Worm (Caenorhabditis elegans): Measurements from ENCODE around the gene vig-1.

vig-1 gene

DNA sequence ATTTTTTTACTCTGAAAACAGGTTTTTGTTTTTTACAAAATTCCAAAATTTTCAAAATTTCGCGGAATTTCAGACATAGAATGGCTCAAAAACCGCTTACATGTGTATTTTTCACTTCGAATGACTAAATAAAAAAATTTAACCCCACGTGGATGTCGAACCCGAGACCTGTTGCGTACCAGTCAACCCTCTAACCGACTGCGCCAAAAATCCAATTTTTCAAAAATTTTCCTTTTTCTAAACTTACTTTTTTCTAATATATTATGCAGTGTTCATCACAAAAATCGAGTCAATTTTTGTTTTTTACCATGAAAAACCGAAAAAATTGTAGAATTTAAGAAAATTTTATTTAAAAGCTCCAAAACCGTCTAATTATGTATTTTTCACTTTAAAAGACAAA lies 45.1 kb downstream of the vig-1 start:
- TF ChIP-seq zfp-3 (GFP tag; conservative IDR thresholded peaks at IDR 0.05) (no peak), rbr-2 (tag; optimal IDR thresholded peaks at IDR 0.05) (no peak), lin-39 (tag; optimal IDR thresholded peaks at IDR 0.05) (no peak), nhr-237 (tag; optimal IDR thresholded peaks at IDR 0.05) (no peak), dmd-6 (GFP tag; IDR thresholded peaks at IDR 0.05) (no peak), tra-1 (GFP tag; IDR thresholded peaks at IDR 0.05) (no peak), lin-13 (GFP tag; optimal IDR thresholded peaks at IDR 0.05) (no peak), ctbp-1 (GFP tag; IDR thresholded peaks at IDR 0.05) (no peak)

DNA sequence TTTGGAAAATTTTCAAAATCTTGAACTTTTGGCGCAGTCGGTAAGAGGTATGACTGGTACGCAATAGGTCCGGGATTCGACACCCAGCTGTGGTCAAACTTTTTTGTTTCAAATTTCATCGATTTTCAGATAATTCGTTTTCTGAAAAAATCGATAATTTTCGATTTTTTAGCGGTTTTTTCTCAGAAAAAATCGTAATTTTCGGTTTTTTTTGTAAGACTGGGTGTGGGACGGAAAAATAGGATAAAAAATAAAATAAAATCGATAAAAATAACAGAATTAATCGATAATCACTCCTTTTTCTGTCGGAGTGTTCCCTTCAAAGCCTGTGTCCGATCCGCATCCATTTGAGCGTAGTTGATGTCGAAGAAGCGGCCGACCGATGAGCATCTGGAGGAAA lies 47.9 kb downstream of the vig-1 start:
- TF ChIP-seq ceh-28 (tag; optimal IDR thresholded peaks at IDR 0.05) (peak; percentile 54), nhr-76 (tag; optimal IDR thresholded peaks at IDR 0.05) (no peak), dmd-9 (GFP tag; IDR thresholded peaks at IDR 0.05) (no peak), egl-27 (tag; optimal IDR thresholded peaks at IDR 0.05) (no peak), mxl-2 (GFP tag; conservative IDR thresholded peaks at IDR 0.05) (no peak), daf-19 (GFP tag; conservative IDR thresholded peaks at IDR 0.05) (no peak)

DNA sequence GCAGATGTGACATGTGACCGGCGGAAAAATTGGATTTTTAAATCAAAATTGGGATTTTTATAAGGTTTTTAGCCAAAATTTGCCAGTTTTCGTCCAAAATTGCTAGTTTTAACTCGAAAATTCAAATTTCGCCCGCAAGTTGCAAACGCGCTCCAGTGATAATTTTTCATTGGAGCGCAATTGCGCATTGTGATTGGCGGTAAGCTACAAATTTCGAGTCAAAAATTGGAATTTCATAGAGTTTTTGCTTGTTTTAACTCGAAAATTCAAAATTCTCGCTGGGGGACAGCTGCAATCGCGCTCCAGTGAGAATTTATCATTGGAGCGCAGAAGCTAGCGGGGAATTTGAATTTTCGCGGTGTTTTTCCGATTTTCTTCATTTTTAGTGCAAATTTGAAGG lies 48.5 kb downstream of the vig-1 start:
- TF ChIP-seq ztf-11 (tag; optimal IDR thresholded peaks at IDR 0.05) (no peak), lin-38 (GFP tag; IDR thresholded peaks at IDR 0.05) (peak; percentile 88)

DNA sequence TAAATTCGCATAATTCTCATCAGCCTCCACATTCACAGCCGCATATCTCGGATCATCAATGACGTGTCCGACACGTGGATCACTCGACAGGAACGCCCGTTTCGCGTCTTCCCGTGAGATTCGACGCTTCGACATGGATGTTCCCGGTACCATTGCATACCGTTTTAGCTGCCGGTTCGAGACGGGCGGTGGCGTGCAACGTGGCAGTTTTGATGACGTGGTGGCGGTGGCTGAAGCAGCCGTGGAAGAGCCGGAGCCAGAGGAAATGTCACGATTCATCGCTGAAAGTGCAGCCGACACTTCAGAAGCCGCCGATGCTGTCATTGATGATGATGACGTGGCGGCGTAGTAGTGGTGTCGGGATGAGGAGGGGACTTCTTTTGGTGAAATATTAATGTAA lies 50.7 kb downstream of the vig-1 start:
- TF ChIP-seq php-3 (GFP tag; IDR thresholded peaks at IDR 0.05) (no peak), set-16 (GFP tag; IDR thresholded peaks at IDR 0.05) (peak; percentile 73)

DNA sequence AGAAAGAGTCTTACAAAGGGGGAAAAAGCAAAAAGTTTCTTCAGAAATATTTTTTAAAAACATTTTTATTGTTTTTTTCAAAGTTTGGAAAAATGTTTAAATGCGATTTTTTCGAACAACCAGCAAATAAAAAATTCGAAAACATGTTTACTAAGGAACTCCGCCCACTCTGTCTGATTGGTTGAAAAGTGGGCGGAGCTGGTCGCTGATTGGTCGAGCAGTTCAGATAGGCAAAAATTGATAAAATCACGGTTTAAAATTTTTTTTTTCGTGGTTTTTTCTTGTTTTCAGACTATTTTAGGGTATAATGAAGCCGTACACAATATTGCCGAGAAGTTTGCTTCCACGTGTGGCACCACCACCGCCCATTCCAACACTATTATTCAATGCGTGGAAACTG lies 51.3 kb downstream of the vig-1 start:
- TF ChIP-seq nhr-237 (tag; optimal IDR thresholded peaks at IDR 0.05) (no peak), ceh-82 (tag; optimal IDR thresholded peaks at IDR 0.05) (no peak), egl-27 (tag; optimal IDR thresholded peaks at IDR 0.05) (no peak), Y48G9A.11 (GFP tag; IDR thresholded peaks at IDR 0.05) (no peak), zfp-2 (tag; optimal IDR thresholded peaks at IDR 0.05) (no peak), saeg-2 (GFP tag; IDR thresholded peaks at IDR 0.05) (no peak), nhr-6 (tag; optimal IDR thresholded peaks at IDR 0.05) (no peak), ceh-20 (GFP tag; IDR thresholded peaks at IDR 0.05) (no peak), tag-97 (GFP tag; IDR thresholded peaks at IDR 0.05) (no peak), jun-1 (tag; optimal IDR thresholded peaks at IDR 0.05) (no peak), daf-19 (GFP tag; conservative IDR thresholded peaks at IDR 0.05) (no peak), snpc-1.2 (GFP tag; IDR thresholded peaks at IDR 0.05) (no peak), ctbp-1 (GFP tag; IDR thresholded peaks at IDR 0.05) (no peak), nhr-28 (tag; optimal IDR thresholded peaks at IDR 0.05) (no peak), dmd-9 (GFP tag; IDR thresholded peaks at IDR 0.05) (no peak), snpc-4 (tag; optimal IDR thresholded peaks at IDR 0.05) (no peak)

All from whole organism, L4 larva.